Worm (Caenorhabditis elegans): ENCODE data around the gene asg-2.

Gene asg-2

ce11 chrX:6889374-6889773, 48.3 kb downstream of the asg-2 start, which contains the start of gene unc-6:
unc-6 (plus strand) TSS chrX:6889674.
- TF ChIP-seq unc-130 (GFP tag; optimal IDR thresholded peaks at IDR 0.05), result no peak
- TF ChIP-seq him-1 (tag; optimal IDR thresholded peaks at IDR 0.05), result no peak
- TF ChIP-seq F57A8.1 (GFP tag; optimal IDR thresholded peaks at IDR 0.05), result no peak
- TF ChIP-seq rcor-1 (GFP tag; IDR thresholded peaks at IDR 0.05), result no peak
- TF ChIP-seq ceh-100 (GFP tag; IDR thresholded peaks at IDR 0.05), result no peak
- no peak for TF ChIP-seq aptf-2 (GFP tag; conservative IDR thresholded peaks at IDR 0.05)
- no peak for TF ChIP-seq dpff-1 (tag; optimal IDR thresholded peaks at IDR 0.05)
- no peak for TF ChIP-seq ztf-3 (GFP tag; optimal IDR thresholded peaks at IDR 0.05)
- no peak for TF ChIP-seq nhr-179 (tag; optimal IDR thresholded peaks at IDR 0.05)
- no peak for TF ChIP-seq ceh-40 (GFP tag; IDR thresholded peaks at IDR 0.05)
- no peak for TF ChIP-seq dpl-1 (GFP tag; optimal IDR thresholded peaks at IDR 0.05)
- no peak for TF ChIP-seq K12H6.12 (tag; optimal IDR thresholded peaks at IDR 0.05)
- TF ChIP-seq pbrm-1 (GFP tag; IDR thresholded peaks at IDR 0.05), result no peak
- no peak for TF ChIP-seq C17E4.6 (GFP tag; IDR thresholded peaks at IDR 0.05)
- no peak for TF ChIP-seq mcd-1 (GFP tag; IDR thresholded peaks at IDR 0.05)
- TF ChIP-seq ztf-22 (GFP tag; optimal IDR thresholded peaks at IDR 0.05), result no peak
- no peak for TF ChIP-seq rec-8 (tag; optimal IDR thresholded peaks at IDR 0.05)
- TF ChIP-seq lsl-1 (GFP tag; optimal IDR thresholded peaks at IDR 0.05), result no peak
- TF ChIP-seq T07F8.4 (tag; optimal IDR thresholded peaks at IDR 0.05), result no peak
- TF ChIP-seq die-1 (tag; optimal IDR thresholded peaks at IDR 0.05), result no peak

All from whole organism, young adult.